Worm (Caenorhabditis elegans) whole organism, L4/young adult: ENCODE results near the gene F54D5.17.

Experiments used
- dao-5 ChIP-seq: sonication (generic microtip); optimal IDR thresholded peaks from 2 replicates; lab custom pipeline; 2016; ENCODE audit warnings: missing genotype, missing genetic modification characterization, moderate library complexity, missing compliant biosample characterization
- him-1 ChIP-seq: sonication (generic microtip); optimal IDR thresholded peaks from 2 replicates; lab custom pipeline; 2016; ENCODE audit warnings: missing genotype, missing genetic modification reagents, missing genetic modification characterization, missing compliant biosample characterization

DNA sequence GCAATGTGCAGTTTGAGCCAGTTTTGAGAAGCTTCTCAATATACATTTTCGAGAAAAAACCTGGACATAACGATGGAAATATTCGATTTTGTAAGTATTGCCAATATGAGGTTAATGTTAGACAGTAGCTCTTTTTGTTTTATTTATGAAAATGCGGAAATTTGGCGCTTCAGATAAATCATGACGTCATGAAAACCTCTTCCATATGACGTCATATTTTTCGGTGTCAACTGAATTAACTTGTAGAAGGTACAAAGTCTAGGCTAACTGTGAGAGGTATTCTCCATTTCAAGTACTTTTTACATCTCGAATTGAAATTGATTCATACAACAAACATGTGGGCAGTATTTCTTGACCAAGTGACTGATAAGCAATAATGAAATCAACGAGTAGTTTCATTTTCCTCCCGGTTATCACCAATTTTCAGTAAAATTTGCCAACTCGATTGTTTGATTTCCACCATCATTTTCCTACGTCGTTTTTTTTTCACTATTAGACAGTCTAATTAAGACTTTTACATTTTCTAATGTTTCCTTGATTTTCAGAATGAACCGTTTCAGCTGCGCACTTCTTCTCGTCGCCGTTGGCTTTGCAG, 14.9 kb downstream of the F54D5.17 start, which contains the start of gene F54D5.3:
- no peak for TF ChIP-seq him-1
- TF ChIP-seq dao-5: no peak
